Worm (Caenorhabditis elegans): ENCODE data around the gene B0035.13.

Gene B0035.13

ce11 chrIV:11349747-11350146 lies 43.2 kb upstream of the B0035.13 start:
- TF ChIP-seq tbx-9 (tag; optimal IDR thresholded peaks at IDR 0.05; ENCODE audit: borderline replicate concordance) (no peak), rcor-1 (GFP tag; IDR thresholded peaks at IDR 0.05) (no peak), snpc-3.4 (tag; optimal IDR thresholded peaks at IDR 0.05) (no peak), ceh-91 (GFP tag; IDR thresholded peaks at IDR 0.05) (no peak), attf-6 (GFP tag; IDR thresholded peaks at IDR 0.05) (no peak), Y53F4B.3 (GFP tag; IDR thresholded peaks at IDR 0.05) (no peak)

- TF ChIP-seq ceh-27 (GFP tag; optimal IDR thresholded peaks at IDR 0.05), result no peak
- TF ChIP-seq C17E4.6 (GFP tag; IDR thresholded peaks at IDR 0.05), result no peak
- TF ChIP-seq T26A5.8 (tag; optimal IDR thresholded peaks at IDR 0.05), result no peak
- TF ChIP-seq ztf-26 (tag; optimal IDR thresholded peaks at IDR 0.05), result no peak
- TF ChIP-seq F23B12.7 (tag; optimal IDR thresholded peaks at IDR 0.05; ENCODE audit: insufficient read depth), result no peak
- no peak for TF ChIP-seq him-1 (tag; optimal IDR thresholded peaks at IDR 0.05)
- TF ChIP-seq attf-3 (GFP tag; conservative IDR thresholded peaks at IDR 0.05), result no peak
- no peak for TF ChIP-seq Y67H2A.10 (GFP tag; conservative IDR thresholded peaks at IDR 0.05)
- no peak for TF ChIP-seq ceh-40 (GFP tag; IDR thresholded peaks at IDR 0.05)
Observed at ce11 chrIV:11348822-11349221, 42.3 kb upstream of the B0035.13 start.

ce11 chrIV:11347275-11347674 lies 40.8 kb upstream of the B0035.13 start:
- TF ChIP-seq ztf-25 (GFP tag; IDR thresholded peaks at IDR 0.05) (no peak), F55B11.4 (tag; optimal IDR thresholded peaks at IDR 0.05; ENCODE audit: borderline replicate concordance, insufficient read depth) (no peak), nfyb-1 (GFP tag; IDR thresholded peaks at IDR 0.05) (no peak), lsl-1 (GFP tag; optimal IDR thresholded peaks at IDR 0.05) (no peak), T26A5.8 (tag; optimal IDR thresholded peaks at IDR 0.05) (no peak), attf-3 (GFP tag; conservative IDR thresholded peaks at IDR 0.05) (no peak), ceh-79 (tag; optimal IDR thresholded peaks at IDR 0.05) (no peak)

ce11 chrIV:11344288-11344687 lies 37.8 kb upstream of the B0035.13 start:
- TF ChIP-seq dpl-1 (GFP tag; optimal IDR thresholded peaks at IDR 0.05) (no peak), snpc-4 (GFP tag; optimal IDR thresholded peaks at IDR 0.05) (no peak), snpc-4 (tag; optimal IDR thresholded peaks at IDR 0.05) (no peak)

ce11 chrIV:11340735-11341443 lies 34.4 kb upstream of the B0035.13 start:
- TF ChIP-seq madf-8 (GFP tag; conservative IDR thresholded peaks at IDR 0.05) (peak; percentile 17; the same call in 1 of the 2 replicates), pbrm-1 (GFP tag; IDR thresholded peaks at IDR 0.05) (peak; percentile 50; the same call in 1 of the 2 replicates), F49E8.2 (tag; optimal IDR thresholded peaks at IDR 0.05; ENCODE audit: insufficient read depth) (peak; percentile 60), ekl-4 (GFP tag; IDR thresholded peaks at IDR 0.05) (0 out of 2 replicates have a peak, but pooled peaks have one; percentile 53), hmg-20 (GFP tag; IDR thresholded peaks at IDR 0.05) (0 out of 2 replicates have a peak, but pooled peaks have one; percentile 2), lsl-1 (GFP tag; optimal IDR thresholded peaks at IDR 0.05) (peak; percentile 19), mxl-1 (tag; optimal IDR thresholded peaks at IDR 0.05) (no peak), B0019.2 (GFP tag; conservative IDR thresholded peaks at IDR 0.05) (peak; percentile 49; the same call in 1 of the 2 replicates), him-1 (tag; optimal IDR thresholded peaks at IDR 0.05) (peak; percentile 99), C06A6.2 (GFP tag; conservative IDR thresholded peaks at IDR 0.05) (no peak), F39B2.1 (GFP tag; IDR thresholded peaks at IDR 0.05) (peak; percentile 90; the same call in 1 of the 2 replicates), snpc-1.3 (tag; optimal IDR thresholded peaks at IDR 0.05; ENCODE audit: insufficient read depth) (peak; percentile 65), F52B5.7 (tag; optimal IDR thresholded peaks at IDR 0.05) (no peak), ceh-100 (GFP tag; IDR thresholded peaks at IDR 0.05) (peak; percentile 39; the same call in 1 of the 2 replicates), lin-26 (GFP tag; IDR thresholded peaks at IDR 0.05) (peak; percentile 92), nfyb-1 (GFP tag; IDR thresholded peaks at IDR 0.05) (peak; percentile 78), efl-1 (GFP tag; optimal IDR thresholded peaks at IDR 0.05) (peak; percentile 2), snpc-1.1 (tag; optimal IDR thresholded peaks at IDR 0.05; ENCODE audit: insufficient read depth) (peak; percentile 6), F55B11.4 (tag; optimal IDR thresholded peaks at IDR 0.05; ENCODE audit: borderline replicate concordance, insufficient read depth) (no peak), tlf-1 (GFP tag; optimal IDR thresholded peaks at IDR 0.05) (peak; percentile 7), mcd-1 (GFP tag; IDR thresholded peaks at IDR 0.05) (0 out of 2 replicates have a peak, but pooled peaks have one; percentile 34)
